Fruit fly (Drosophila melanogaster): ENCODE results near the gene CG9175.

- TF ChIP-seq CG12768 (GFP tag; optimal IDR thresholded peaks at IDR 0.05) (no peak), cnc (optimal IDR thresholded peaks at IDR 0.05) (no peak), Hr96 (GFP tag; optimal IDR thresholded peaks at IDR 0.05) (no peak), CG7101 (tag; optimal IDR thresholded peaks at IDR 0.05) (no peak), CG33017 (tag; optimal IDR thresholded peaks at IDR 0.05) (no peak), Mnt (GFP tag; optimal IDR thresholded peaks at IDR 0.05) (no peak), bab1 (GFP tag; optimal IDR thresholded peaks at IDR 0.05) (no peak)
Measured at dm6 chr2L:6076829-6077364, 21.9 kb downstream of the CG9175 start.
